Fruit fly (Drosophila melanogaster) S2 (cell line): ENCODE measurements around the gene CG42637.

Experiments
- CG8478 ChIP-seq: fragments of >200 bp; optimal IDR thresholded peaks from 2 replicates; lab custom pipeline; 2018
- CTCF ChIP-seq, 2 experiments: fragments of >200 bp; optimal IDR thresholded peaks; 2 replicates each; lab custom pipeline; 2018

CG42637 gene

dm6 chr3L:19683520-19683919 is 109.8 kb downstream of the CG42637 start:
- TF ChIP-seq CG8478 (lab: Kevin White, UChicago) = no peak
- no peak for TF ChIP-seq CTCF (optimal IDR thresholded peaks at IDR 0.05; lab: Kevin White, UChicago)

DNA sequence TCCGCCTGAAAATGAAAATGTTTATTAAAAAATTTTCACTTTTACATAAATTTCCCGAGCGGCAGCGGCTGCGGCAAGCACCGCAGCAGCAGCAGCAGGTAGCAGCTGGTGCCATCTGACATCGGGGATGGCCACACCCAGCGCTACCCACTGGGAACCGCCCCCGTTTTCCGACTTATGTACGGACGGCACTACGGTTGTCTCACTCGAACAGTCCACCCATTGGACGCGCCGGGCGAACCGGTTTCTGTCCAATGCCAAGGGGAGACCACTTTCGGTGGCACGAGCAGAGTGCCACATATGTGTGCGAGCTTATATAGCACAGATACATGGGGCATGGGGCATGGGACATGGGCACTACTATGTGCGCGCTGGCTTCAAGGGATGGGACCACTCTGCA is 110.5 kb downstream of the CG42637 start:
- TF ChIP-seq CTCF (optimal IDR thresholded peaks at IDR 0.05; lab: Kevin White, UChicago) (no peak), CG8478 (lab: Kevin White, UChicago) (no peak)

DNA sequence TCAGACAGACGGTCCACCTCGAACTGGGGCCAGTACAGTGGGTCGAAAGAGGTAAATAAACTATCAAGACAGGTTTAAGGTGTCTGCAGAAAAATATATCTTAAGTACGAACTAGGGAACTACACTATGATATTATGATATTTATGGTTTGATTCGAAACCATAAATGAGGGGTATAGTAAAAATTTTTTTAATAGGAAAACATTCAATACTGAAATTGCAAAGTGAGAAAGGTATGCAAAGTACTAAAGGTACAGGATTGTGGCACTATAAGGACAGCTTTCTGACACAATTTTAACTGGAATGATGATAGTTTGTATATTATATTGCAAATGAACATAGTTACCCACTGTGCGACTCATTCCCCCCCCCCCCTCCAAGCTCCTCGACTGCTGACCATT is 117.3 kb downstream of the CG42637 start:
- TF ChIP-seq CG8478 (lab: Kevin White, UChicago) = no peak

DNA sequence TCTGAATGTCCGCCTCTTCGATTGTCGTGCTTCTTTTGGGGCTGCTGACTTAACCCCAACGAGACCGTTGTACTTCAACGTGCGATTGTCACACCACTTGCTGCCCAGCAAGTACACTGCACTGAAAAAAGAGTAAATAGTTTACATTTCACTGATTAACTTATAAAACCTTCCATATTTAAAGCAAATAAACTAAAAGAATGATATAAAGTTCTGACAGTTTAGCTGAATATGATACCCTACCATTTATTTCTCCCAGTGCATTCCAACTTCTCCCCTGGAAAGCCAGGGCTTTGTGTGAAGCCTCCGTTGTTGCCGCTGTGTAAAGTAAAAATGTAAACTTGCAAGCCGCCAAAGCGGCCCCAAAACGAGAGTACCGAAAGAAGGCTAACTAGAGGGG is 119.1 kb downstream of the CG42637 start:
- TF ChIP-seq CTCF (optimal IDR thresholded peaks at IDR 0.05; lab: Kevin White, UChicago) (no peak), CG8478 (lab: Kevin White, UChicago) (no peak)

- no peak for TF ChIP-seq CTCF (optimal IDR thresholded peaks at IDR 0.05; lab: Kevin White, UChicago)
- TF ChIP-seq CG8478 (lab: Kevin White, UChicago) = no peak
These were observed 122.9 kb downstream of the CG42637 start for dm6 chr3L:19670492-19670891.
